Worm (Caenorhabditis elegans) whole organism, young adult: Measurements from ENCODE around the gene msp-38.
A peak's percentile ranks its signal among the peaks of the same experiment; 100 is the strongest.

Source experiments
- B0336.3 ChIP-seq: fragments of 200-800 bp; sonication (Bioruptor generic); IDR thresholded peaks from 2 replicates; pipeline ENCODE4 v1.3.6; 2022; ENCODE audit warnings: missing genetic modification characterization, missing compliant biosample characterization
- F33H1.4 ChIP-seq: fragments of 200-800 bp; sonication (Bioruptor generic); IDR thresholded peaks from 2 replicates; pipeline ENCODE4 v1.3.6; 2022; ENCODE audit warnings: missing genetic modification reagents, missing genetic modification characterization, missing compliant biosample characterization
- F52B5.7 ChIP-seq: sonication (generic microtip); optimal IDR thresholded peaks from 2 replicates; lab custom pipeline; 2016; ENCODE audit warnings: mild to moderate bottlenecking, missing genetic modification characterization, missing compliant biosample characterization
- Y53F4B.3 ChIP-seq: fragments of 200-800 bp; sonication (Bioruptor generic); IDR thresholded peaks from 2 replicates; pipeline ENCODE4 v1.3.6; 2022; ENCODE audit warnings: missing genetic modification reagents, missing genetic modification characterization, missing compliant biosample characterization
- akir-1 ChIP-seq: fragments of 200-800 bp; sonication (Bioruptor generic); optimal IDR thresholded peaks from 2 replicates; lab custom pipeline; 2018; ENCODE audit warnings: mild to moderate bottlenecking, missing genetic modification characterization, moderate library complexity, missing compliant biosample characterization
- ceh-91 ChIP-seq: fragments of 200-800 bp; sonication (Bioruptor generic); IDR thresholded peaks from 2 replicates; pipeline ENCODE4 v1.3.6; 2022; ENCODE audit warnings: missing genetic modification reagents, missing genetic modification characterization, missing compliant biosample characterization
- egl-18 ChIP-seq: fragments of 200-800 bp; sonication (Bioruptor generic); IDR thresholded peaks from 2 replicates; pipeline ENCODE4 v1.3.6; 2022; ENCODE audit warnings: missing genetic modification reagents, missing genetic modification characterization, missing compliant biosample characterization
- egl-44 ChIP-seq: fragments of 200-800 bp; sonication (Bioruptor generic); IDR thresholded peaks from 2 replicates; pipeline ENCODE4 v1.3.6; 2022; ENCODE audit warnings: missing genetic modification reagents, missing genetic modification characterization, missing compliant biosample characterization
- fkh-3 ChIP-seq: sonication (generic microtip); optimal IDR thresholded peaks from 2 replicates; lab custom pipeline; 2016; ENCODE audit warnings: mild to moderate bottlenecking, missing genetic modification characterization, missing compliant biosample characterization
- gei-17 ChIP-seq: fragments of 200-800 bp; sonication (Bioruptor generic); optimal IDR thresholded peaks from 2 replicates; lab custom pipeline; 2018; ENCODE audit warnings: mild to moderate bottlenecking, missing genetic modification characterization, missing compliant biosample characterization
- hlh-26 ChIP-seq: fragments of 200-800 bp; sonication (Bioruptor generic); conservative IDR thresholded peaks from 2 replicates; pipeline ENCODE4 v1.3.6; 2022; ENCODE audit warnings: missing genetic modification reagents, missing genetic modification characterization, missing compliant biosample characterization
- hmg-1.2 ChIP-seq: fragments of 200-800 bp; sonication (Bioruptor generic); IDR thresholded peaks from 2 replicates; pipeline ENCODE4 v1.3.6; 2022; ENCODE audit warnings: missing genetic modification reagents, missing genetic modification characterization, missing compliant biosample characterization
- hmg-20 ChIP-seq: fragments of 200-800 bp; sonication (Bioruptor generic); IDR thresholded peaks from 2 replicates; pipeline ENCODE4 v1.3.6; 2022; ENCODE audit warnings: missing genetic modification reagents, missing genetic modification characterization, missing compliant biosample characterization
- let-607 ChIP-seq, 2 experiments: fragments of 200-800 bp in 1 of 2; sonication (Bioruptor generic) in 1 of 2; sonication (generic microtip) in 1 of 2; optimal IDR thresholded peaks; 2 replicates each; lab custom pipeline; 2016 to 2018; ENCODE audit warnings: mild to moderate bottlenecking in 2 of 2, missing compliant biosample characterization in 2 of 2, missing genetic modification characterization in 2 of 2, moderate library complexity in 2 of 2, missing genotype in 1 of 2
- lin-26 ChIP-seq: fragments of 200-800 bp; sonication (Bioruptor generic); IDR thresholded peaks from 2 replicates; pipeline ENCODE4 v1.3.6; 2022; ENCODE audit warnings: missing genetic modification reagents, missing genetic modification characterization, missing compliant biosample characterization
- lin-35 ChIP-seq, 3 experiments: fragments of 150-350 bp in 2 of 3; sonication (generic microtip) in 1 of 3; optimal IDR thresholded peaks; 2 replicates each; lab custom pipeline; 2014 to 2018; ENCODE audit warnings: missing biosample characterization in 3 of 3, missing genetic modification characterization in 3 of 3, missing genetic modification reagents in 3 of 3
- lin-40 ChIP-seq: sonication (generic microtip); optimal IDR thresholded peaks from 2 replicates; lab custom pipeline; 2016; ENCODE audit warnings: missing genetic modification characterization, mild to moderate bottlenecking, missing compliant biosample characterization, missing genotype, missing genetic modification reagents
- madf-6 ChIP-seq: fragments of 200-800 bp; sonication (Bioruptor generic); IDR thresholded peaks from 2 replicates; pipeline ENCODE4 v1.3.6; 2022; ENCODE audit warnings: missing genetic modification reagents, missing genetic modification characterization, missing compliant biosample characterization
- madf-8 ChIP-seq: fragments of 200-800 bp; sonication (Bioruptor generic); conservative IDR thresholded peaks from 2 replicates; pipeline ENCODE4 v1.3.6; 2022; ENCODE audit warnings: missing genetic modification reagents, missing genetic modification characterization, missing compliant biosample characterization
- mes-4 ChIP-seq: sonication (generic microtip); optimal IDR thresholded peaks from 2 replicates; lab custom pipeline; 2016; ENCODE audit warnings: missing genotype, missing genetic modification characterization, missing compliant biosample characterization
- mxl-1 ChIP-seq: sonication (generic microtip); optimal IDR thresholded peaks from 2 replicates; lab custom pipeline; 2016; ENCODE audit warnings: missing genetic modification characterization, missing compliant biosample characterization
- nfya-1 ChIP-seq: sonication (generic microtip); optimal IDR thresholded peaks from 2 replicates; lab custom pipeline; 2017; ENCODE audit warnings: antibody characterized with exemption, missing compliant biosample characterization, missing genetic modification characterization, borderline replicate concordance; ENCODE audit not compliant: insufficient read depth
- pha-4 ChIP-seq: fragments of 150-350 bp; sonication (generic microtip); optimal IDR thresholded peaks from 2 replicates; lab custom pipeline; 2014; ENCODE audit warnings: missing biosample characterization, missing genetic modification reagents, missing genetic modification characterization
- rpc-1 ChIP-seq, 2 experiments: fragments of 150-350 bp in 1 of 2; sonication (generic microtip) in 1 of 2; optimal IDR thresholded peaks; 2 replicates each; lab custom pipeline; 2014 to 2018; ENCODE audit warnings: missing biosample characterization in 1 of 2, missing genetic modification characterization in 1 of 2, missing genetic modification reagents in 1 of 2, missing genotype in 1 of 2
- sea-2 ChIP-seq: fragments of 200-800 bp; sonication (Bioruptor generic); IDR thresholded peaks from 2 replicates; pipeline ENCODE4 v1.3.6; 2022; ENCODE audit warnings: missing genetic modification characterization, missing compliant biosample characterization
- sptf-2 ChIP-seq: fragments of 200-800 bp; sonication (Bioruptor generic); optimal IDR thresholded peaks from 2 replicates; lab custom pipeline; 2018; ENCODE audit warnings: mild to moderate bottlenecking, missing genetic modification characterization, missing compliant biosample characterization
- zfh-2 ChIP-seq: fragments of 200-800 bp; sonication (Bioruptor generic); conservative IDR thresholded peaks from 2 replicates; pipeline ENCODE4 v1.3.6; 2022; ENCODE audit warnings: missing genetic modification reagents, missing genetic modification characterization, missing compliant biosample characterization
- ztf-25 ChIP-seq: fragments of 200-800 bp; sonication (Bioruptor generic); IDR thresholded peaks from 2 replicates; pipeline ENCODE4 v1.3.6; 2022; ENCODE audit warnings: missing genetic modification reagents, missing genetic modification characterization, missing compliant biosample characterization
- ztf-3 ChIP-seq: fragments of 200-800 bp; sonication (Bioruptor generic); optimal IDR thresholded peaks from 2 replicates; lab custom pipeline; 2018; ENCODE audit warnings: mild to moderate bottlenecking, missing genetic modification characterization, missing compliant biosample characterization

Gene msp-38

ce11 chrIV:10146885-10147284 is 3.3 kb upstream of the msp-38 start, which contains the start of gene T14G10.8:
Gene T14G10.8 (minus strand): TSS chrIV:10146985.
- TF ChIP-seq lin-35 (GFP tag; optimal IDR thresholded peaks at IDR 0.05; lab: Kevin White, UChicago) = no peak
- no peak for TF ChIP-seq lin-26 (GFP tag; lab: Robert Waterston, UW)
- TF ChIP-seq akir-1 (GFP tag; lab: Kevin White, UChicago) = no peak
- no peak for TF ChIP-seq Y53F4B.3 (GFP tag; lab: Robert Waterston, UW)
- no peak for TF ChIP-seq zfh-2 (GFP tag; lab: Robert Waterston, UW)
- no peak for TF ChIP-seq mxl-1 (tag; lab: Kevin White, UChicago)

ce11 chrIV:10144909-10145308 is 1.4 kb upstream of the msp-38 start:
- peak; percentile 60 for TF ChIP-seq madf-8 (GFP tag; lab: Robert Waterston, UW)
- no peak for TF ChIP-seq ztf-3 (GFP tag; lab: Kevin White, UChicago)
- peak; percentile 76 for TF ChIP-seq madf-6 (GFP tag; lab: Robert Waterston, UW)

ce11 chrIV:10144487-10144886 is 947 bp upstream of the msp-38 start:
- TF ChIP-seq nfya-1 = no peak
- no peak for TF ChIP-seq B0336.3 (GFP tag; lab: Robert Waterston, UW)

ce11 chrIV:10141930-10142505 is 1.5 kb downstream of the msp-38 start, which contains the start of the genes gst-2, gst-4 and dhs-12:
Gene gst-2 (minus strand): TSS chrIV:10142061.
Gene gst-4 (plus strand): TSS chrIV:10142225.
Gene dhs-12 (plus strand): TSS chrIV:10142455.
- no peak for TF ChIP-seq egl-44 (GFP tag; lab: Robert Waterston, UW)
- TF ChIP-seq F52B5.7 (tag; lab: Kevin White, UChicago) = no peak
- TF ChIP-seq lin-40 = no peak
- no peak for TF ChIP-seq hlh-26

- TF ChIP-seq hmg-1.2 (GFP tag; lab: Robert Waterston, UW) = no peak
- TF ChIP-seq zfh-2 (GFP tag; lab: Robert Waterston, UW) = no peak
- TF ChIP-seq ztf-25 = no peak
- no peak for TF ChIP-seq sea-2 (GFP tag; lab: Robert Waterston, UW)
- no peak for TF ChIP-seq akir-1 (GFP tag; lab: Kevin White, UChicago)
- TF ChIP-seq hmg-20 (GFP tag; lab: Robert Waterston, UW) = no peak
- no peak for TF ChIP-seq ztf-3 (GFP tag; lab: Kevin White, UChicago)
- TF ChIP-seq mes-4 (tag; lab: Kevin White, UChicago) = no peak
Observed at ce11 chrIV:10140143-10140542, 3.4 kb downstream of the msp-38 start, which contains the start of gene gst-3. Gene gst-3 (minus strand): TSS chrIV:10140243.

ce11 chrIV:10137804-10138203 is 5.7 kb downstream of the msp-38 start, which contains the start of gene K08F4.12:
Gene K08F4.12 (plus strand): TSS chrIV:10138104.
- TF ChIP-seq egl-18 (GFP tag; lab: Robert Waterston, UW) (no peak), let-607 (tag; optimal IDR thresholded peaks at IDR 0.05; lab: Kevin White, UChicago) (no peak), sptf-2 (GFP tag; lab: Kevin White, UChicago) (no peak), rpc-1 (optimal IDR thresholded peaks at IDR 0.05; lab: Kevin White, UChicago) (no peak), rpc-1 (tag; optimal IDR thresholded peaks at IDR 0.05; lab: Kevin White, UChicago) (no peak), lin-35 (GFP tag; optimal IDR thresholded peaks at IDR 0.05; lab: Kevin White, UChicago) (no peak), gei-17 (GFP tag; lab: Kevin White, UChicago) (no peak), ceh-91 (no peak), F33H1.4 (GFP tag; lab: Robert Waterston, UW) (no peak), pha-4 (tag; lab: Kevin White, UChicago) (no peak), nfya-1 (no peak), fkh-3 (tag; lab: Kevin White, UChicago) (no peak)
